Worm (Caenorhabditis elegans) whole organism, late embryonic: ENCODE data around the gene K03B8.4.

Experiments used
- ama-1 ChIP-seq: fragments of 150-350 bp; optimal IDR thresholded peaks from 2 replicates; lab custom pipeline; 2014
- che-1 ChIP-seq: sonication (generic microtip); optimal IDR thresholded peaks from 2 replicates; lab custom pipeline; 2016; ENCODE audit warnings: mild to moderate bottlenecking, missing genetic modification characterization, missing compliant biosample characterization
- gmeb-2 ChIP-seq: sonication (generic microtip); optimal IDR thresholded peaks from 2 replicates; lab custom pipeline; 2016; ENCODE audit warnings: missing genetic modification characterization, inconsistent platforms, missing compliant biosample characterization

K03B8.4 gene

DNA sequence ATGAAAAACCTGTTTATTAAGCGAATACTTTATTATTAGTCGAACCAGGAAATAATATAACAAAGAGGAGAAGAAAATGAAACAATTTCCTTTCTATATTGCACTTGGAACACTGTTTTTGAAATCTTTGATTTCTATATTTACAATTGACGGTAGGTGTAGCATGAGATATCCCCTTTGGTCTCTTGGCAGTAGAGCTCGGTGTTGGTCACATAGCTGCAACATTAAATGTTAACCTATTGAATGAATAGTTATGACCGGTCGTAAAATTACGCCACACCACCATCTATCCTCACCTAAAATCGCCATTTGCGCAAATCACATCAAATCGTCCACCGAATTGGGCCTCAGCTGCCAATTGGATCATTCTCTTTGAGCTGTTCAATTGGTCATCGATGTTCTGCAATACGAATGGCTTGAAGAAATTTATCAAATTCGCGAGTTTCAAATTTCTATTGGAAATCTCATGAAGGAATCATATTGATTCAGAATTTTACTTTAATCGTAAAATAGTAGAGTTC, 50.0 kb downstream of the K03B8.4 start:
- TF ChIP-seq ama-1 (lab: Kevin White, UChicago): peak; percentile 75
- TF ChIP-seq gmeb-2 (tag; lab: Kevin White, UChicago): peak; percentile 24
- no peak for TF ChIP-seq che-1 (tag; lab: Kevin White, UChicago)
